Worm (Caenorhabditis elegans) whole organism, L2 larva: ENCODE data around the gene pnn-1.

Experiments
- nhr-12 ChIP-seq: fragments of 150-350 bp; optimal IDR thresholded peaks from 2 replicates; lab custom pipeline; 2014; ENCODE audit warnings: missing biosample characterization, missing genetic modification characterization
- unc-39 ChIP-seq: fragments of 150-350 bp; optimal IDR thresholded peaks from 2 replicates; lab custom pipeline; 2014; ENCODE audit warnings: missing biosample characterization, missing genetic modification characterization

DNA sequence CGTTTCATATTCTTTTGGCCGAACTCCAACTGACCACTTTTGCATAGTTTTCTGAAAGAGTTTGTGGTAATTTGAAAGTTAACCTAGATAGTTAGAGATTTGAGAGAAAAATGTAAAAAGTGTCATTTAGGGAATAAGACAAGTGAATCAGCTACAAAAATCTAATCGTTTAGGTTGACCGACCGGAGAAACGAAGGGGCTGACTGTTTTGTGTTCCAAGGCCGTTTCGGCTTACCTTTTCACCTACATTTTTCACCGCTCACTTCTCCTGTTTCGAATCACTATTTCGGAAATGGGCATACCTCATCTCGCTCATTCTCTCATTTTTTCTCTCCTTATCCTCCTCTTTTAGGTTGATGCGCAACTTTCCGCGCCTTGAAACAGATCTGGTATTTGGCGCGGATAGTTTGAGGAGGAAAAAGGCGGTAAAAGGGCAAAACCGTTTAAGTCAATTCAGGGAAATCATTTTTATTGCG lies 9.8 kb upstream of the pnn-1 start, which contains the start of gene mpst-7:
- TF ChIP-seq nhr-12 (tag; lab: Kevin White, UChicago) (no peak), unc-39 (no peak)
